Fruit fly (Drosophila melanogaster) whole organism, embryonic: ENCODE data around the gene CG32544.
A peak's percentile ranks its signal among the peaks of the same experiment; 100 is the strongest.

Experiments
- Bgb ChIP-seq: fragments of 200-800 bp; sonication (Bioruptor generic); IDR thresholded peaks from 2 replicates; pipeline ENCODE4 v1.3.6; 2022; ENCODE audit warnings: missing biosample characterization, missing genetic modification characterization; ENCODE audit not compliant: partially characterized antibody
- CG10366 ChIP-seq: fragments of 200-800 bp; sonication (Bioruptor generic); IDR thresholded peaks from 2 replicates; pipeline ENCODE4 v1.3.6; 2022; ENCODE audit warnings: missing biosample characterization, missing genetic modification characterization
- CG10654 ChIP-seq: fragments of 200-800 bp; sonication (Bioruptor generic); optimal IDR thresholded peaks from 2 replicates; lab custom pipeline; 2016; ENCODE audit warnings: missing biosample characterization, missing genetic modification characterization
- CG10959 ChIP-seq: fragments of 200-800 bp; sonication (Bioruptor generic); IDR thresholded peaks from 2 replicates; pipeline ENCODE4 v1.3.6; 2022; ENCODE audit warnings: missing biosample characterization, missing genetic modification characterization
- CG12236 ChIP-seq: fragments of 200-800 bp; sonication (Bioruptor generic); optimal IDR thresholded peaks from 2 replicates; lab custom pipeline; 2016; ENCODE audit warnings: missing biosample characterization, missing genetic modification characterization
- CG14050 ChIP-seq: fragments of 200-800 bp; sonication (Bioruptor generic); IDR thresholded peaks from 3 replicates; pipeline ENCODE4 v1.3.6; 2022; ENCODE audit warnings: missing biosample characterization, missing genetic modification characterization
- CG15269 ChIP-seq: fragments of 200-800 bp; sonication (Bioruptor generic); optimal IDR thresholded peaks from 2 replicates; lab custom pipeline; 2018; ENCODE audit warnings: missing biosample characterization, mild to moderate bottlenecking, missing genetic modification characterization, moderate library complexity
- CG1792 ChIP-seq: fragments of 200-800 bp; sonication (Bioruptor generic); optimal IDR thresholded peaks from 2 replicates; lab custom pipeline; 2016; ENCODE audit warnings: missing biosample characterization, missing genetic modification characterization
- CG30020 ChIP-seq: fragments of 200-800 bp; optimal IDR thresholded peaks from 2 replicates; lab custom pipeline; 2019; ENCODE audit warnings: missing biosample characterization, mild to moderate bottlenecking, missing genetic modification characterization, moderate library complexity
- CG31224 ChIP-seq: fragments of 200-800 bp; sonication (Bioruptor generic); IDR thresholded peaks from 2 replicates; pipeline ENCODE4 v1.3.6; 2022; ENCODE audit warnings: missing biosample characterization, missing genetic modification characterization
- CG32772 ChIP-seq: fragments of 200-800 bp; sonication (Bioruptor generic); IDR thresholded peaks from 2 replicates; pipeline ENCODE4 v1.3.6; 2022; ENCODE audit warnings: missing biosample characterization, missing genetic modification characterization
- CG3407 ChIP-seq: fragments of 200-800 bp; sonication (Bioruptor generic); optimal IDR thresholded peaks from 2 replicates; lab custom pipeline; 2018; ENCODE audit warnings: missing biosample characterization, mild to moderate bottlenecking, missing genetic modification characterization
- CG3995 ChIP-seq: fragments of 200-800 bp; sonication (Bioruptor generic); optimal IDR thresholded peaks from 3 replicates; lab custom pipeline; 2016; ENCODE audit warnings: missing biosample characterization, missing genetic modification characterization
- CG4617 ChIP-seq: fragments of 200-800 bp; sonication (Bioruptor generic); optimal IDR thresholded peaks from 3 replicates; lab custom pipeline; 2016; ENCODE audit warnings: missing biosample characterization, missing genetic modification characterization, borderline replicate concordance
- CG6683 ChIP-seq: fragments of 200-800 bp; sonication (Bioruptor generic); optimal IDR thresholded peaks from 2 replicates; lab custom pipeline; 2017; ENCODE audit warnings: missing biosample characterization, mild to moderate bottlenecking, missing genetic modification characterization, missing genetic modification reagents
- CG6791 ChIP-seq: fragments of 200-800 bp; sonication (Bioruptor generic); IDR thresholded peaks from 3 replicates; pipeline ENCODE4 v1.3.6; 2022; ENCODE audit warnings: missing biosample characterization, missing genetic modification characterization; ENCODE audit not compliant: partially characterized antibody
- CG7987 ChIP-seq: fragments of 200-800 bp; sonication (Bioruptor generic); optimal IDR thresholded peaks from 2 replicates; lab custom pipeline; 2018; ENCODE audit warnings: missing biosample characterization, mild to moderate bottlenecking, missing genetic modification characterization, moderate library complexity
- CG8359 ChIP-seq: fragments of 200-800 bp; sonication (Bioruptor generic); optimal IDR thresholded peaks from 2 replicates; lab custom pipeline; 2017; ENCODE audit warnings: missing biosample characterization, mild to moderate bottlenecking, missing genetic modification characterization, borderline replicate concordance
- Chrac-16 ChIP-seq: fragments of 200-800 bp; sonication (Bioruptor generic); optimal IDR thresholded peaks from 3 replicates; lab custom pipeline; 2016; ENCODE audit warnings: missing biosample characterization, missing genetic modification characterization
- Dad ChIP-seq: fragments of 200-800 bp; sonication (Bioruptor generic); optimal IDR thresholded peaks from 3 replicates; lab custom pipeline; 2016; ENCODE audit warnings: missing biosample characterization, missing genetic modification characterization
- Dbx ChIP-seq: fragments of 200-800 bp; sonication (Bioruptor generic); IDR thresholded peaks from 3 replicates; pipeline ENCODE4 v1.3.6; 2022; ENCODE audit warnings: missing biosample characterization, missing genetic modification characterization
- Elba2 ChIP-seq: fragments of 200-800 bp; sonication (Bioruptor generic); optimal IDR thresholded peaks from 3 replicates; lab custom pipeline; 2016; ENCODE audit warnings: missing biosample characterization, missing genetic modification characterization
- HLHmδ ChIP-seq: fragments of 200-800 bp; sonication (Bioruptor generic); optimal IDR thresholded peaks from 2 replicates; lab custom pipeline; 2018; ENCODE audit warnings: missing biosample characterization, mild to moderate bottlenecking, missing genetic modification characterization, moderate library complexity
- Kr ChIP-seq: fragments of 200-800 bp; sonication (Bioruptor generic); optimal IDR thresholded peaks from 2 replicates; lab custom pipeline; 2017; ENCODE audit warnings: missing biosample characterization, mild to moderate bottlenecking, missing genetic modification characterization
- Med ChIP-seq: fragments of 200-800 bp; sonication (Bioruptor generic); peaks from one replicate; lab custom pipeline; 2016; ENCODE audit warnings: missing biosample characterization, missing genetic modification characterization, mild to moderate bottlenecking, inconsistent platforms, moderate library complexity
- Poxn ChIP-seq: fragments of 200-800 bp; sonication (Bioruptor generic); IDR thresholded peaks from 2 replicates; pipeline ENCODE4 v1.3.6; 2022; ENCODE audit warnings: missing biosample characterization, missing genetic modification characterization
- Side ChIP-seq: fragments of 200-800 bp; sonication (Bioruptor generic); optimal IDR thresholded peaks from 2 replicates; lab custom pipeline; 2016; ENCODE audit warnings: missing biosample characterization, missing genetic modification characterization
- Tbp ChIP-seq: fragments of >200 bp; optimal IDR thresholded peaks from 2 replicates; lab custom pipeline; 2018; ENCODE audit warnings: missing biosample characterization, missing genetic modification characterization
- ato ChIP-seq: fragments of 200-800 bp; sonication (Bioruptor generic); IDR thresholded peaks from 2 replicates; pipeline ENCODE4 v1.3.6; 2022; ENCODE audit warnings: missing biosample characterization, missing genetic modification characterization; ENCODE audit not compliant: partially characterized antibody
- bowl ChIP-seq: fragments of 200-800 bp; sonication (Bioruptor generic); IDR thresholded peaks from 2 replicates; pipeline ENCODE4 v1.3.6; 2022; ENCODE audit warnings: missing biosample characterization, missing genetic modification characterization
- cwo ChIP-seq: fragments of 200-800 bp; sonication (Bioruptor generic); optimal IDR thresholded peaks from 3 replicates; lab custom pipeline; 2017; ENCODE audit warnings: missing biosample characterization, missing genetic modification characterization, mild to moderate bottlenecking, moderate library complexity, missing genetic modification reagents
- en ChIP-seq: fragments of 200-800 bp; sonication (Bioruptor generic); optimal IDR thresholded peaks from 2 replicates; lab custom pipeline; 2016; ENCODE audit warnings: missing biosample characterization, missing genetic modification characterization
- gce ChIP-seq: fragments of 200-800 bp; sonication (Bioruptor generic); IDR thresholded peaks from 3 replicates; pipeline ENCODE4 v1.3.6; 2022; ENCODE audit warnings: missing biosample characterization, missing genetic modification characterization
- hb ChIP-seq: fragments of 200-800 bp; sonication (Bioruptor generic); IDR thresholded peaks from 3 replicates; pipeline ENCODE4 v1.3.6; 2022; ENCODE audit warnings: missing biosample characterization, missing genetic modification characterization; ENCODE audit not compliant: partially characterized antibody
- hth ChIP-seq: fragments of >200 bp; optimal IDR thresholded peaks from 2 replicates; lab custom pipeline; 2017; ENCODE audit warnings: inconsistent platforms
- mirr ChIP-seq: fragments of 200-800 bp; sonication (Bioruptor generic); optimal IDR thresholded peaks from 3 replicates; lab custom pipeline; 2018; ENCODE audit warnings: missing biosample characterization, mild to moderate bottlenecking, missing genetic modification characterization
- nerfin-1 ChIP-seq: fragments of 200-800 bp; sonication (Bioruptor generic); optimal IDR thresholded peaks from 3 replicates; lab custom pipeline; 2019; ENCODE audit warnings: missing biosample characterization, mild to moderate bottlenecking, missing genetic modification characterization, moderate library complexity
- row ChIP-seq: fragments of 200-800 bp; sonication (Bioruptor generic); IDR thresholded peaks from 3 replicates; pipeline ENCODE4 v1.3.6; 2022; ENCODE audit warnings: missing biosample characterization, missing genetic modification characterization
- salm ChIP-seq: fragments of 200-800 bp; sonication (Bioruptor generic); optimal IDR thresholded peaks from 2 replicates; lab custom pipeline; 2018; ENCODE audit warnings: missing biosample characterization, mild to moderate bottlenecking, missing genetic modification characterization
- sens-2 ChIP-seq: fragments of 200-800 bp; sonication (Bioruptor generic); IDR thresholded peaks from 2 replicates; pipeline ENCODE4 v1.3.6; 2022; ENCODE audit warnings: missing biosample characterization, missing genetic modification characterization
- sim ChIP-seq: fragments of 200-800 bp; sonication (Bioruptor generic); IDR thresholded peaks from 2 replicates; pipeline ENCODE4 v1.3.6; 2022; ENCODE audit warnings: missing biosample characterization, missing genetic modification characterization
- slbo ChIP-seq: fragments of 200-800 bp; sonication (Bioruptor generic); IDR thresholded peaks from 2 replicates; pipeline ENCODE4 v1.3.6; 2022; ENCODE audit warnings: missing biosample characterization, missing genetic modification characterization
- sob ChIP-seq: fragments of 200-800 bp; sonication (Bioruptor generic); IDR thresholded peaks from 2 replicates; pipeline ENCODE4 v1.3.6; 2022; ENCODE audit warnings: missing biosample characterization, missing genetic modification characterization
- tap ChIP-seq: fragments of 200-800 bp; optimal IDR thresholded peaks from 3 replicates; lab custom pipeline; 2019; ENCODE audit warnings: missing biosample characterization, mild to moderate bottlenecking, missing genetic modification characterization, moderate library complexity
- tgo ChIP-seq: fragments of 200-800 bp; sonication (Bioruptor generic); IDR thresholded peaks from 3 replicates; pipeline ENCODE4 v1.3.6; 2022; ENCODE audit warnings: missing biosample characterization, missing genetic modification characterization
- tin ChIP-seq: fragments of 200-800 bp; sonication (Bioruptor generic); optimal IDR thresholded peaks from 3 replicates; lab custom pipeline; 2016; ENCODE audit warnings: missing biosample characterization, missing genetic modification characterization
- unpg ChIP-seq: fragments of 200-800 bp; sonication (Bioruptor generic); optimal IDR thresholded peaks from 3 replicates; lab custom pipeline; 2018; ENCODE audit warnings: missing biosample characterization, mild to moderate bottlenecking, missing genetic modification characterization, moderate library complexity
- vnd ChIP-seq: fragments of 200-800 bp; sonication (Bioruptor generic); IDR thresholded peaks from 3 replicates; pipeline ENCODE4 v1.3.6; 2022; ENCODE audit warnings: missing biosample characterization, missing genetic modification characterization; ENCODE audit not compliant: partially characterized antibody
- zf30C ChIP-seq: fragments of 200-800 bp; sonication (Bioruptor generic); optimal IDR thresholded peaks from 3 replicates; lab custom pipeline; 2018; ENCODE audit warnings: missing biosample characterization, mild to moderate bottlenecking, missing genetic modification characterization

The CG32544 gene

dm6 chrX:18843229-18844033 lies 16.7 kb upstream of the CG32544 start, which contains the start of gene htk (continued):
- TF ChIP-seq slbo (GFP tag; lab: Robert Waterston, UW) (peak; percentile 81), unpg (GFP tag; lab: Kevin White, UChicago) (peak; percentile 56), CG10654 (GFP tag; lab: Kevin White, UChicago) (peak; percentile 65), CG10366 (GFP tag; lab: Robert Waterston, UW) (peak; percentile 59), CG4617 (GFP tag; lab: Kevin White, UChicago) (peak; percentile 78), CG3407 (GFP tag; lab: Kevin White, UChicago) (peak; percentile 27), nerfin-1 (tag; lab: Kevin White, UChicago) (peak; percentile 2), hb (GFP tag; lab: Robert Waterston, UW) (peak; percentile 78), CG14050 (GFP tag; lab: Robert Waterston, UW) (no peak), CG10959 (GFP tag; lab: Robert Waterston, UW) (peak; percentile 60; the same call in 1 of the 2 replicates), Bgb (GFP tag; lab: Robert Waterston, UW) (peak; percentile 96), Dbx (peak; percentile 86; the same call in 2 of the 3 replicates), tap (tag; lab: Kevin White, UChicago) (no peak), Tbp (no peak), hth (no peak), tgo (GFP tag; lab: Robert Waterston, UW) (0 out of 3 replicates have a peak, but pooled peaks have one; percentile 26), CG3995 (GFP tag; lab: Kevin White, UChicago) (peak; percentile 48), CG30020 (tag; lab: Kevin White, UChicago) (no peak), CG31224 (0 out of 2 replicates have a peak, but pooled peaks have one; percentile 28), ato (GFP tag; lab: Robert Waterston, UW) (peak; percentile 90), en (GFP tag; lab: Kevin White, UChicago) (peak; percentile 54), Side (GFP tag; lab: Kevin White, UChicago) (peak; percentile 73), vnd (GFP tag; lab: Robert Waterston, UW) (peak; percentile 77), Elba2 (GFP tag; lab: Kevin White, UChicago) (peak; percentile 18), CG8359 (no peak), tin (GFP tag; lab: Kevin White, UChicago) (peak; percentile 76), cwo (GFP tag; lab: Kevin White, UChicago) (no peak), CG1792 (GFP tag; lab: Kevin White, UChicago) (peak; percentile 63), mirr (GFP tag; lab: Kevin White, UChicago) (peak; percentile 40), sim (GFP tag; lab: Robert Waterston, UW) (no peak), CG15269 (tag; lab: Kevin White, UChicago) (peak; percentile 52), CG12236 (GFP tag; lab: Kevin White, UChicago) (peak; percentile 43), CG6683 (GFP tag; lab: Kevin White, UChicago) (no peak), bowl (no peak), HLHmδ (no peak), sob (GFP tag; lab: Robert Waterston, UW) (peak; percentile 79), Poxn (GFP tag; lab: Robert Waterston, UW) (no peak), zf30C (GFP tag; lab: Kevin White, UChicago) (no peak), CG32772 (GFP tag; lab: Robert Waterston, UW) (peak; percentile 39; the same call in 1 of the 2 replicates), sens-2 (GFP tag; lab: Robert Waterston, UW) (peak; percentile 49; the same call in 1 of the 2 replicates), Chrac-16 (GFP tag; lab: Kevin White, UChicago) (peak; percentile 82), CG6791 (GFP tag; lab: Robert Waterston, UW) (peak; percentile 94), salm (no peak), row (GFP tag; lab: Robert Waterston, UW) (peak; percentile 58; the same call in 2 of the 3 replicates), Med (peak; percentile 97), gce (GFP tag; lab: Robert Waterston, UW) (peak; percentile 67; the same call in 2 of the 3 replicates), Kr (GFP tag; lab: Kevin White, UChicago) (peak; percentile 57), Dad (GFP tag; lab: Kevin White, UChicago) (peak; percentile 43), CG7987 (GFP tag; lab: Kevin White, UChicago) (peak; percentile 72)
